Fruit fly (Drosophila melanogaster) whole organism, embryonic: Measurements from ENCODE around the gene unc-119.

Experiments
- Adf1 ChIP-seq: fragments of 200-800 bp; sonication (Bioruptor generic); IDR thresholded peaks from 2 replicates; pipeline ENCODE4 v1.3.6; 2022; ENCODE audit warnings: missing biosample characterization, missing genetic modification characterization
- Bteb2 ChIP-seq: fragments of 200-800 bp; sonication (Bioruptor generic); optimal IDR thresholded peaks from 2 replicates; lab custom pipeline; 2016; ENCODE audit warnings: missing biosample characterization, missing genetic modification characterization
- CG11398 ChIP-seq: fragments of 200-800 bp; sonication (Bioruptor generic); optimal IDR thresholded peaks from 2 replicates; lab custom pipeline; 2016; ENCODE audit warnings: missing biosample characterization, missing genetic modification characterization
- CG12236 ChIP-seq: fragments of 200-800 bp; sonication (Bioruptor generic); optimal IDR thresholded peaks from 2 replicates; lab custom pipeline; 2016; ENCODE audit warnings: missing biosample characterization, missing genetic modification characterization
- CG13775 ChIP-seq: fragments of 200-800 bp; sonication (Bioruptor generic); optimal IDR thresholded peaks from 3 replicates; lab custom pipeline; 2017; ENCODE audit warnings: missing biosample characterization, mild to moderate bottlenecking, missing genetic modification characterization
- CG1529 ChIP-seq: fragments of 200-800 bp; sonication (Bioruptor generic); optimal IDR thresholded peaks from 3 replicates; lab custom pipeline; 2018; ENCODE audit warnings: missing biosample characterization, missing genetic modification characterization
- CG16815 ChIP-seq: fragments of 200-800 bp; sonication (Bioruptor generic); optimal IDR thresholded peaks from 3 replicates; lab custom pipeline; 2017; ENCODE audit warnings: missing biosample characterization, mild to moderate bottlenecking, missing genetic modification characterization
- CG17385 ChIP-seq: fragments of 200-800 bp; sonication (Bioruptor generic); optimal IDR thresholded peaks from 3 replicates; lab custom pipeline; 2018; ENCODE audit warnings: missing biosample characterization, mild to moderate bottlenecking, missing genetic modification characterization
- CG17912 ChIP-seq: fragments of 200-800 bp; sonication (Bioruptor generic); optimal IDR thresholded peaks from 2 replicates; lab custom pipeline; 2018; ENCODE audit warnings: missing biosample characterization, mild to moderate bottlenecking, missing genetic modification characterization
- CG18262 ChIP-seq: fragments of 200-800 bp; optimal IDR thresholded peaks from 3 replicates; lab custom pipeline; 2019; ENCODE audit warnings: missing biosample characterization, mild to moderate bottlenecking, missing genetic modification characterization, moderate library complexity
- CG1832 ChIP-seq: fragments of 200-800 bp; sonication (Bioruptor generic); optimal IDR thresholded peaks from 2 replicates; lab custom pipeline; 2017; ENCODE audit warnings: missing biosample characterization, mild to moderate bottlenecking, missing genetic modification characterization, inconsistent platforms
- CG18599 ChIP-seq: fragments of 200-800 bp; sonication (Bioruptor generic); optimal IDR thresholded peaks from 3 replicates; lab custom pipeline; 2017; ENCODE audit warnings: missing biosample characterization, missing genetic modification characterization, mild to moderate bottlenecking, moderate library complexity, missing genetic modification reagents
- CG18619 ChIP-seq: fragments of 200-800 bp; sonication (Bioruptor generic); optimal IDR thresholded peaks from 3 replicates; lab custom pipeline; 2017; ENCODE audit warnings: missing biosample characterization, mild to moderate bottlenecking, missing genetic modification characterization
- CG2129 ChIP-seq: fragments of 200-800 bp; sonication (Bioruptor generic); IDR thresholded peaks from 2 replicates; pipeline ENCODE4 v1.3.6; 2022; ENCODE audit warnings: missing biosample characterization, missing genetic modification characterization; ENCODE audit not compliant: partially characterized antibody
- CG31441 ChIP-seq: fragments of 200-800 bp; sonication (Bioruptor generic); IDR thresholded peaks from 2 replicates; pipeline ENCODE4 v1.3.6; 2022; ENCODE audit warnings: missing biosample characterization, missing genetic modification characterization
- CG32767 ChIP-seq: fragments of 200-800 bp; sonication (Bioruptor generic); IDR thresholded peaks from 2 replicates; pipeline ENCODE4 v1.3.6; 2022; ENCODE audit warnings: missing biosample characterization, missing genetic modification characterization
- CG34422 ChIP-seq: fragments of 200-800 bp; sonication (Bioruptor generic); IDR thresholded peaks from 3 replicates; pipeline ENCODE4 v1.3.6; 2022; ENCODE audit warnings: missing biosample characterization, missing genetic modification characterization
- CG3995 ChIP-seq: fragments of 200-800 bp; sonication (Bioruptor generic); optimal IDR thresholded peaks from 3 replicates; lab custom pipeline; 2016; ENCODE audit warnings: missing biosample characterization, missing genetic modification characterization
- CG4282 ChIP-seq: fragments of 200-800 bp; sonication (Bioruptor generic); optimal IDR thresholded peaks from 2 replicates; lab custom pipeline; 2016; ENCODE audit warnings: missing biosample characterization, missing genetic modification characterization
- CG8290 ChIP-seq, 3 experiments: fragments of 200-800 bp; sonication (Bioruptor generic); optimal IDR thresholded peaks; 2 replicates each; lab custom pipeline; 2016 to 2019; ENCODE audit warnings: missing biosample characterization in 3 of 3, missing genetic modification characterization in 3 of 3, mild to moderate bottlenecking in 2 of 3, moderate library complexity in 1 of 3
- CG8924 ChIP-seq: fragments of 200-800 bp; optimal IDR thresholded peaks from 3 replicates; lab custom pipeline; 2019; ENCODE audit warnings: missing biosample characterization, mild to moderate bottlenecking, missing genetic modification characterization, moderate library complexity
- CG8944 ChIP-seq: fragments of 200-800 bp; sonication (Bioruptor generic); optimal IDR thresholded peaks from 3 replicates; lab custom pipeline; 2016; ENCODE audit warnings: missing biosample characterization, missing genetic modification characterization
- Elba2 ChIP-seq: fragments of 200-800 bp; sonication (Bioruptor generic); optimal IDR thresholded peaks from 3 replicates; lab custom pipeline; 2016; ENCODE audit warnings: missing biosample characterization, missing genetic modification characterization
- Gsc ChIP-seq: fragments of 200-800 bp; sonication (Bioruptor generic); IDR thresholded peaks from 2 replicates; pipeline ENCODE4 v1.3.6; 2022; ENCODE audit warnings: missing biosample characterization, missing genetic modification characterization
- HLHmδ ChIP-seq: fragments of 200-800 bp; sonication (Bioruptor generic); optimal IDR thresholded peaks from 2 replicates; lab custom pipeline; 2018; ENCODE audit warnings: missing biosample characterization, mild to moderate bottlenecking, missing genetic modification characterization, moderate library complexity
- Hmr ChIP-seq: fragments of 200-800 bp; sonication (Bioruptor generic); optimal IDR thresholded peaks from 3 replicates; lab custom pipeline; 2017; ENCODE audit warnings: mild to moderate bottlenecking, missing biosample characterization, missing genetic modification reagents, missing genetic modification characterization
- Hr78 ChIP-seq, 2 experiments: fragments of 200-800 bp in 1 of 2; fragments of >200 bp in 1 of 2; sonication (Bioruptor generic) in 1 of 2; optimal IDR thresholded peaks; 2 replicates each; lab custom pipeline; 2017 to 2019; ENCODE audit warnings: missing biosample characterization in 2 of 2, missing genetic modification characterization in 2 of 2, mild to moderate bottlenecking in 1 of 2, moderate library complexity in 1 of 2
- MTF-1 ChIP-seq: fragments of 200-800 bp; sonication (Bioruptor generic); optimal IDR thresholded peaks from 2 replicates; lab custom pipeline; 2018; ENCODE audit warnings: missing biosample characterization, mild to moderate bottlenecking, missing genetic modification characterization, borderline replicate concordance
- Max ChIP-seq: fragments of 200-800 bp; sonication (Bioruptor generic); optimal IDR thresholded peaks from 2 replicates; lab custom pipeline; 2016; ENCODE audit warnings: missing biosample characterization, mild to moderate bottlenecking, missing genetic modification characterization
- NK7.1 ChIP-seq: fragments of 200-800 bp; sonication (Bioruptor generic); optimal IDR thresholded peaks from 3 replicates; lab custom pipeline; 2016; ENCODE audit warnings: missing biosample characterization, missing genetic modification characterization
- Nf-YA ChIP-seq: fragments of 200-800 bp; sonication (Bioruptor generic); IDR thresholded peaks from 2 replicates; pipeline ENCODE4 v1.3.6; 2022; ENCODE audit warnings: missing biosample characterization, missing genetic modification characterization
- Sox100B ChIP-seq: fragments of 200-800 bp; sonication (Bioruptor generic); optimal IDR thresholded peaks from 3 replicates; lab custom pipeline; 2018; ENCODE audit warnings: missing biosample characterization, mild to moderate bottlenecking, missing genetic modification characterization
- Stat92E ChIP-seq, 3 experiments: fragments of >200 bp in 2 of 3; fragments of 200-800 bp in 1 of 3; sonication (Bioruptor generic) in 1 of 3; optimal IDR thresholded peaks; 2 replicates each; lab custom pipeline; 2017 to 2019; ENCODE audit warnings: missing biosample characterization in 3 of 3, missing genetic modification characterization in 3 of 3, mild to moderate bottlenecking in 1 of 3, moderate library complexity in 1 of 3
- Xrp1 ChIP-seq: fragments of 200-800 bp; sonication (Bioruptor generic); IDR thresholded peaks from 2 replicates; pipeline ENCODE4 v1.3.6; 2022; ENCODE audit warnings: missing biosample characterization, missing genetic modification characterization
- bigmax ChIP-seq: fragments of 200-800 bp; sonication (Bioruptor generic); optimal IDR thresholded peaks from 2 replicates; lab custom pipeline; 2018; ENCODE audit warnings: missing biosample characterization, mild to moderate bottlenecking, missing genetic modification characterization
- br ChIP-seq: fragments of >200 bp; optimal IDR thresholded peaks from 2 replicates; lab custom pipeline; 2017
- corto ChIP-seq: fragments of 200-800 bp; sonication (Bioruptor generic); optimal IDR thresholded peaks from 2 replicates; lab custom pipeline; 2016; ENCODE audit warnings: missing biosample characterization, mild to moderate bottlenecking, missing genetic modification characterization, moderate library complexity
- dati ChIP-seq: fragments of 200-800 bp; sonication (Bioruptor generic); IDR thresholded peaks from 2 replicates; pipeline ENCODE4 v1.3.6; 2022; ENCODE audit warnings: missing biosample characterization, missing genetic modification characterization
- fd96Cb ChIP-seq: fragments of 200-800 bp; sonication (Bioruptor generic); optimal IDR thresholded peaks from 2 replicates; lab custom pipeline; 2018; ENCODE audit warnings: missing biosample characterization, mild to moderate bottlenecking, missing genetic modification characterization, moderate library complexity
- ftz-f1 ChIP-seq: fragments of 200-800 bp; sonication (Bioruptor generic); optimal IDR thresholded peaks from 2 replicates; lab custom pipeline; 2016; ENCODE audit warnings: missing biosample characterization, missing genetic modification characterization
- gsb ChIP-seq: fragments of 200-800 bp; sonication (Bioruptor generic); IDR thresholded peaks from 2 replicates; pipeline ENCODE4 v1.3.6; 2022; ENCODE audit warnings: missing biosample characterization, missing genetic modification characterization
- maf-S ChIP-seq: fragments of 200-800 bp; sonication (Bioruptor generic); optimal IDR thresholded peaks from 2 replicates; lab custom pipeline; 2016; ENCODE audit warnings: missing biosample characterization, missing genetic modification characterization
- repo ChIP-seq: fragments of 200-800 bp; sonication (Bioruptor generic); optimal IDR thresholded peaks from 2 replicates; lab custom pipeline; 2016; ENCODE audit warnings: missing biosample characterization, missing genetic modification characterization
- sens ChIP-seq: fragments of 200-800 bp; sonication (Bioruptor generic); peaks from one replicate; lab custom pipeline; 2016; ENCODE audit warnings: missing biosample characterization, missing genetic modification characterization
- stc ChIP-seq: fragments of 200-800 bp; sonication (Bioruptor generic); IDR thresholded peaks from 2 replicates; pipeline ENCODE4 v1.3.6; 2022; ENCODE audit warnings: missing biosample characterization, missing genetic modification characterization
- tin ChIP-seq: fragments of 200-800 bp; sonication (Bioruptor generic); optimal IDR thresholded peaks from 3 replicates; lab custom pipeline; 2016; ENCODE audit warnings: missing biosample characterization, missing genetic modification characterization
- tio ChIP-seq: fragments of 200-800 bp; sonication (Bioruptor generic); optimal IDR thresholded peaks from 2 replicates; lab custom pipeline; 2017; ENCODE audit warnings: missing biosample characterization, missing genetic modification characterization, inconsistent platforms
- usp ChIP-seq: fragments of >200 bp; optimal IDR thresholded peaks from 2 replicates; lab custom pipeline; 2017; ENCODE audit warnings: missing biosample characterization, missing genetic modification characterization
- vvl ChIP-seq: fragments of 200-800 bp; sonication (Bioruptor generic); IDR thresholded peaks from 2 replicates; pipeline ENCODE4 v1.3.6; 2022; ENCODE audit warnings: missing biosample characterization, missing genetic modification characterization

unc-119 gene

dm6 chrX:7319053-7319702, 28.1 kb upstream of the unc-119 start (continued):
- TF ChIP-seq tio (GFP tag; lab: Kevin White, UChicago) (peak; percentile 85), bigmax (no peak), dati (GFP tag; lab: Robert Waterston, UW) (0 out of 2 replicates have a peak, but pooled peaks have one; percentile 21), CG4282 (GFP tag; lab: Kevin White, UChicago) (no peak), Nf-YA (GFP tag; lab: Robert Waterston, UW) (no peak), gsb (GFP tag; lab: Robert Waterston, UW) (no peak), vvl (GFP tag; lab: Robert Waterston, UW) (peak; percentile 77), CG8924 (tag; lab: Kevin White, UChicago) (peak; percentile 80), Bteb2 (GFP tag; lab: Kevin White, UChicago) (no peak), CG34422 (GFP tag; lab: Robert Waterston, UW) (peak; percentile 60; the same call in 2 of the 3 replicates), CG32767 (GFP tag; lab: Robert Waterston, UW) (peak; percentile 49; the same call in 1 of the 2 replicates), CG17912 (GFP tag; lab: Kevin White, UChicago) (no peak), Elba2 (GFP tag; lab: Kevin White, UChicago) (peak; percentile 41), CG12236 (GFP tag; lab: Kevin White, UChicago) (peak; percentile 67), HLHmδ (GFP tag; lab: Kevin White, UChicago) (no peak), Adf1 (GFP tag; lab: Robert Waterston, UW) (peak; percentile 14; the same call in 1 of the 2 replicates), usp (GFP tag; lab: Kevin White, UChicago) (no peak), repo (GFP tag; lab: Kevin White, UChicago) (peak; percentile 31), Xrp1 (GFP tag; lab: Robert Waterston, UW) (peak; percentile 85), CG17385 (peak; percentile 61), corto (GFP tag; lab: Kevin White, UChicago) (no peak), CG11398 (GFP tag; lab: Kevin White, UChicago) (no peak), CG18619 (peak; percentile 65), sens (GFP tag; lab: Kevin White, UChicago) (peak; percentile 98), CG13775 (GFP tag; lab: Kevin White, UChicago) (peak; percentile 80), Hmr (GFP tag; lab: Kevin White, UChicago) (peak; percentile 14), CG18262 (tag; lab: Kevin White, UChicago) (peak; percentile 94), CG2129 (no peak), Sox100B (peak; percentile 80), fd96Cb (tag; lab: Kevin White, UChicago) (peak; percentile 91), MTF-1 (GFP tag; lab: Kevin White, UChicago) (peak; percentile 56), CG1832 (GFP tag; lab: Kevin White, UChicago) (peak; percentile 62), ftz-f1 (GFP tag; lab: Kevin White, UChicago) (no peak), stc (GFP tag; lab: Robert Waterston, UW) (peak; percentile 49), NK7.1 (GFP tag; lab: Kevin White, UChicago) (peak; percentile 11), CG8944 (GFP tag; lab: Kevin White, UChicago) (peak; percentile 48), CG16815 (GFP tag; lab: Kevin White, UChicago) (peak; percentile 86), maf-S (GFP tag; lab: Kevin White, UChicago) (peak; percentile 13), CG31441 (peak; percentile 88), Stat92E (GFP tag; optimal IDR thresholded peaks at IDR 0.05; lab: Kevin White, UChicago) (no peak), Hr78 (GFP tag; optimal IDR thresholded peaks at IDR 0.05; lab: Kevin White, UChicago) (peak in 1 of 2 experiments; percentile 17), CG18599 (GFP tag; lab: Kevin White, UChicago) (peak; percentile 26), Gsc (peak; percentile 36; the same call in 1 of the 2 replicates), Max (peak; percentile 48), CG8290 (GFP tag; optimal IDR thresholded peaks at IDR 0.05; lab: Kevin White, UChicago) (peak; percentile 71), CG8290 (tag; optimal IDR thresholded peaks at IDR 0.05; lab: Kevin White, UChicago) (peak in 1 of 2 experiments; percentile 9), tin (GFP tag; lab: Kevin White, UChicago) (peak; percentile 77), CG1529 (GFP tag; lab: Kevin White, UChicago) (peak; percentile 80), CG3995 (GFP tag; lab: Kevin White, UChicago) (no peak), br (lab: Kevin White, UChicago) (no peak)
